Fruit fly (Drosophila melanogaster) whole organism, wandering third instar larva: ENCODE measurements around the gene CG46303.

ENCODE experiments used
- h ChIP-seq: fragments of 200-800 bp; sonication (Bioruptor generic); optimal IDR thresholded peaks from 3 replicates; lab custom pipeline; 2016; ENCODE audit warnings: missing biosample characterization, mild to moderate bottlenecking, missing genetic modification characterization
- rgr ChIP-seq: fragments of 200-800 bp; sonication (Bioruptor generic); optimal IDR thresholded peaks from 3 replicates; lab custom pipeline; 2016; ENCODE audit warnings: missing biosample characterization, mild to moderate bottlenecking, missing genetic modification characterization

DNA sequence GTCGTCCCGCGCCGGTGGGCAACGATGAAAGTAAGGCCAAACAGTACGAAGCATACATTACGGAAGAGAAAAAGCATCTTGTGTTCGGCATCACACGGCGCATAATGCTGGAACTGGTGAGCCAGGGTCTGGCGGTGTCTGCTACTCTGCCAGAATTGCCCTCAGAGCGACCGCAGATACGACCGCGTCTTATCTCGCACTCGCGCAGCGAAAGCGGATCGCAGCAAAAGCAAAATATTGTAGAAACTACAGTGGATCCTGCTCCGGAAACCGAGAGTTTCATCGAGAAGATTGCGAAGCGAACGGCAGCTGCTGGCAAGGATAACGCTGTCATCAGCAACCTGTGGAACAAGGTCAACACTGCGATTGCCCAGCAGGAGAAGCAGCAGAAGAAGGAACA is 24.1 kb upstream of the CG46303 start:
- no peak for TF ChIP-seq h
- no peak for TF ChIP-seq rgr (GFP tag; lab: Kevin White, UChicago)
